Fruit fly (Drosophila melanogaster): ENCODE measurements around the gene CAH5.

Gene CAH5

dm6 chr3R:31222125-31222889 lies 40.1 kb upstream of the CAH5 start (continued):
- TF ChIP-seq Hr78 (GFP tag; optimal IDR thresholded peaks at IDR 0.05) (peak in 1 of 2 experiments; percentile 16), fd3F (GFP tag; optimal IDR thresholded peaks at IDR 0.05) (peak; percentile 64), CG30431 (GFP tag; optimal IDR thresholded peaks at IDR 0.05) (peak; percentile 69), repo (GFP tag; optimal IDR thresholded peaks at IDR 0.05) (peak; percentile 76), pfk (GFP tag; optimal IDR thresholded peaks at IDR 0.05) (no peak), danr (GFP tag; IDR thresholded peaks at IDR 0.05) (no peak), MTF-1 (GFP tag; optimal IDR thresholded peaks at IDR 0.05; ENCODE audit: borderline replicate concordance) (peak; percentile 53), dan (GFP tag; IDR thresholded peaks at IDR 0.05) (no peak), onecut (GFP tag; IDR thresholded peaks at IDR 0.05) (peak; percentile 97), HmgD (GFP tag; optimal IDR thresholded peaks at IDR 0.05) (peak; percentile 79), CG12104 (GFP tag; optimal IDR thresholded peaks at IDR 0.05) (peak; percentile 75), phol (tag; optimal IDR thresholded peaks at IDR 0.05) (peak; percentile 79), CG6813 (GFP tag; optimal IDR thresholded peaks at IDR 0.05) (peak; percentile 82), zen (tag; optimal IDR thresholded peaks at IDR 0.05) (peak; percentile 71), Fer3 (tag; optimal IDR thresholded peaks at IDR 0.05) (peak; percentile 85), CG2129 (GFP tag; IDR thresholded peaks at IDR 0.05; ENCODE audit: partially characterized antibody) (no peak), maf-S (GFP tag; optimal IDR thresholded peaks at IDR 0.05) (peak; percentile 84), CG4707 (GFP tag; optimal IDR thresholded peaks at IDR 0.05) (peak; percentile 58), HLHmδ (GFP tag; optimal IDR thresholded peaks at IDR 0.05) (no peak), Atf3 (GFP tag; optimal IDR thresholded peaks at IDR 0.05) (peak; percentile 76), tio (GFP tag; optimal IDR thresholded peaks at IDR 0.05) (no peak), CG10366 (GFP tag; IDR thresholded peaks at IDR 0.05) (no peak), fd96Cb (tag; optimal IDR thresholded peaks at IDR 0.05) (peak; percentile 81), sr (GFP tag; IDR thresholded peaks at IDR 0.05) (no peak), CG30020 (tag; optimal IDR thresholded peaks at IDR 0.05) (peak; percentile 62), dm (GFP tag; optimal IDR thresholded peaks at IDR 0.05) (peak; percentile 40), gsb (GFP tag; IDR thresholded peaks at IDR 0.05) (no peak), lov (optimal IDR thresholded peaks at IDR 0.05) (no peak), lov (GFP tag; IDR thresholded peaks at IDR 0.05) (no peak), CG6683 (GFP tag; optimal IDR thresholded peaks at IDR 0.05) (peak; percentile 71), NfI (GFP tag; optimal IDR thresholded peaks at IDR 0.05) (peak; percentile 83), CG16863 (GFP tag; optimal IDR thresholded peaks at IDR 0.05) (peak; percentile 86), caup (GFP tag; optimal IDR thresholded peaks at IDR 0.05; ENCODE audit: severe bottlenecking) (peak; percentile 89), crp (GFP tag; optimal IDR thresholded peaks at IDR 0.05) (peak in 1 of 2 experiments; percentile 68), D (optimal IDR thresholded peaks at IDR 0.05) (no peak), D (GFP tag; optimal IDR thresholded peaks at IDR 0.05) (peak; percentile 73), CG15514 (GFP tag; optimal IDR thresholded peaks at IDR 0.05) (peak; percentile 70), pum (GFP tag; optimal IDR thresholded peaks at IDR 0.05) (peak; percentile 83), twi (tag; optimal IDR thresholded peaks at IDR 0.05) (peak; percentile 72), Sox102F (GFP tag; optimal IDR thresholded peaks at IDR 0.05) (peak; percentile 81), Nf-YA (GFP tag; IDR thresholded peaks at IDR 0.05) (no peak), CkIIα-i1 (GFP tag; IDR thresholded peaks at IDR 0.05) (no peak), jumu (GFP tag; optimal IDR thresholded peaks at IDR 0.05) (peak; percentile 78), salm (tag; optimal IDR thresholded peaks at IDR 0.05) (peak; percentile 66), CG13296 (GFP tag; optimal IDR thresholded peaks at IDR 0.05) (peak; percentile 78), CG17612 (GFP tag; IDR thresholded peaks at IDR 0.05) (no peak), Pdp1 (GFP tag; optimal IDR thresholded peaks at IDR 0.05) (peak; percentile 76 to 86), Dip3 (GFP tag; optimal IDR thresholded peaks at IDR 0.05) (peak; percentile 74), ham (GFP tag; IDR thresholded peaks at IDR 0.05) (no peak)
